Worm (Caenorhabditis elegans): ENCODE results near the gene mrps-16.

ce11 chrII:5521411-5521810 is 47.2 kb downstream of the mrps-16 start, which contains the start of gene ZK177.12:
- TF ChIP-seq ceh-58 (GFP tag; IDR thresholded peaks at IDR 0.05) (no peak), ceh-100 (GFP tag; IDR thresholded peaks at IDR 0.05) (no peak), sea-2 (GFP tag; IDR thresholded peaks at IDR 0.05) (no peak), D2030.7 (GFP tag; IDR thresholded peaks at IDR 0.05) (no peak), C17E4.6 (GFP tag; IDR thresholded peaks at IDR 0.05) (no peak), ccch-3 (GFP tag; optimal IDR thresholded peaks at IDR 0.05) (no peak), F33H1.4 (GFP tag; IDR thresholded peaks at IDR 0.05) (no peak), Y79H2A.3 (GFP tag; conservative IDR thresholded peaks at IDR 0.05) (no peak), F23B12.7 (tag; optimal IDR thresholded peaks at IDR 0.05; ENCODE audit: insufficient read depth) (no peak), ceh-91 (GFP tag; IDR thresholded peaks at IDR 0.05) (no peak), efl-1 (GFP tag; optimal IDR thresholded peaks at IDR 0.05) (no peak), ama-1 (optimal IDR thresholded peaks at IDR 0.05) (no peak), ama-1 (GFP tag; optimal IDR thresholded peaks at IDR 0.05) (no peak), nfya-2 (GFP tag; IDR thresholded peaks at IDR 0.05) (no peak)

Data from whole organism, young adult.